Fruit fly (Drosophila melanogaster): ENCODE results near the gene Ncc69.

The Ncc69 gene

DNA sequence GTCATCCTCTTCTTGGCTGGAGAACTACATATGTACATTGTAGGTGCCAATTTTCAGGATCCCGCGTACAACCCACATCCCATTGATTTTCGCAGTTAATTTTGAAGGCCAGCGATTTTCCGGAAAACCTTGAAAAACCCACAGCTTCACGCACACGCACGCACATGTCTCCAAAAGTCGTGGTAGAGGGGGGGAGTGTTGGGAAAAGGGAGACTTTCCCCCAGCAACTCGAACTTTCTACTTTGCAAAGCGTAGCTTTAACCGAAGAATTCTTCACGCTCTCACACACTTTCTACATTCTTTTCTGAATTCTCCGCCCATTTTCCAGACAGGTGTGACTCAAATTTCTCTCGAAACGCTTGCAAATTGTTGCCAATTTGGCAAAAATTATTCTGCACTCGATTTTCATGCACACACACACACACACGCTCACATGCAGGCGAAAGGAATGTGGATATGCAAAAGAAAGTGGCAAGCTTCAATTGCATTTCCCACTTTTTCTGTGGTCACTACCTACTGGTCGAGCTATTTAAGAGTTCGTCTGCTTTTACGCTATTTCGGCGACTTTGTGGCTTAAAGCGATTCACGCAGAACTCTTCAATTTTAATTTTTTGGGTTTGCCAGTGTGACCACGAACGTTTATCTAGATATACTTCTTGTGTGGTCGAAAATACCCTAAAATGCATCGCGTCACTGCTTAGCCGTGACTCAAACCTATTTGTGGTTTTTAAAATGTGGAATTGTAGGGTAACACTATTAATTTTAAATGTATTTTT lies 23.1 kb upstream of the Ncc69 start, which contains the start of gene SCaMC (continued):
- TF ChIP-seq CG31388 (GFP tag; optimal IDR thresholded peaks at IDR 0.05) (no peak), CG11504 (tag; optimal IDR thresholded peaks at IDR 0.05) (no peak), E2f1 (GFP tag; IDR thresholded peaks at IDR 0.05) (no peak), pros (GFP tag; optimal IDR thresholded peaks at IDR 0.05) (no peak), NFAT (GFP tag; IDR thresholded peaks at IDR 0.05) (no peak), sim (GFP tag; IDR thresholded peaks at IDR 0.05) (no peak), twi (tag; optimal IDR thresholded peaks at IDR 0.05) (no peak), crol (GFP tag; IDR thresholded peaks at IDR 0.05) (peak; percentile 62), CG13287 (GFP tag; IDR thresholded peaks at IDR 0.05; ENCODE audit: partially characterized antibody) (peak; percentile 52), Fer1 (GFP tag; optimal IDR thresholded peaks at IDR 0.05) (no peak), crc (GFP tag; optimal IDR thresholded peaks at IDR 0.05) (no peak), CG8290 (GFP tag; optimal IDR thresholded peaks at IDR 0.05) (peak; percentile 34), CG8290 (tag; optimal IDR thresholded peaks at IDR 0.05) (no peak), sens-2 (GFP tag; IDR thresholded peaks at IDR 0.05) (no peak), slbo (GFP tag; IDR thresholded peaks at IDR 0.05) (no peak), CG12155 (GFP tag; optimal IDR thresholded peaks at IDR 0.05) (peak; percentile 15), amos (GFP tag; IDR thresholded peaks at IDR 0.05; ENCODE audit: partially characterized antibody) (peak; percentile 24; the same call in 1 of the 2 replicates), Sin3A (optimal IDR thresholded peaks at IDR 0.05) (peak; percentile 20), pan (optimal IDR thresholded peaks at IDR 0.05) (no peak), pan (GFP tag; optimal IDR thresholded peaks at IDR 0.05 in 1 of 2, IDR thresholded peaks at IDR 0.05 in 1 of 2) (no peak), CG1832 (GFP tag; optimal IDR thresholded peaks at IDR 0.05) (no peak), phol (tag; optimal IDR thresholded peaks at IDR 0.05) (peak; percentile 51), esg (GFP tag; conservative IDR thresholded peaks at IDR 0.05) (no peak), Mad (GFP tag; optimal IDR thresholded peaks at IDR 0.05) (no peak), CG14441 (GFP tag; IDR thresholded peaks at IDR 0.05) (no peak), CG15479 (GFP tag; optimal IDR thresholded peaks at IDR 0.05) (no peak), CG3281 (GFP tag; optimal IDR thresholded peaks at IDR 0.05) (no peak), trh (GFP tag; optimal IDR thresholded peaks at IDR 0.05) (no peak), gcm (GFP tag; optimal IDR thresholded peaks at IDR 0.05) (peak; percentile 24), pho (GFP tag; optimal IDR thresholded peaks at IDR 0.05) (no peak), Fer2 (tag; optimal IDR thresholded peaks at IDR 0.05) (no peak), ab (GFP tag; optimal IDR thresholded peaks at IDR 0.05) (no peak), HmgD (GFP tag; optimal IDR thresholded peaks at IDR 0.05) (peak; percentile 20), CG31365 (tag; optimal IDR thresholded peaks at IDR 0.05) (no peak), HLH3B (GFP tag; IDR thresholded peaks at IDR 0.05) (no peak), zen2 (GFP tag; IDR thresholded peaks at IDR 0.05; ENCODE audit: partially characterized antibody) (no peak), CG10979 (tag; optimal IDR thresholded peaks at IDR 0.05) (no peak), sna (GFP tag; IDR thresholded peaks at IDR 0.05; ENCODE audit: partially characterized antibody) (no peak), vfl (GFP tag; optimal IDR thresholded peaks at IDR 0.05) (no peak), jigr1 (GFP tag; IDR thresholded peaks at IDR 0.05) (no peak), CG10321 (GFP tag; IDR thresholded peaks at IDR 0.05) (no peak), ERR (GFP tag; optimal IDR thresholded peaks at IDR 0.05) (no peak), Ravus (GFP tag; IDR thresholded peaks at IDR 0.05) (no peak), CG10274 (GFP tag; optimal IDR thresholded peaks at IDR 0.05) (no peak), h (optimal IDR thresholded peaks at IDR 0.05) (no peak), CG7745 (tag; optimal IDR thresholded peaks at IDR 0.05) (no peak), CG11560 (tag; IDR thresholded peaks at IDR 0.05) (no peak), vvl (GFP tag; IDR thresholded peaks at IDR 0.05) (peak; percentile 25; the same call in 1 of the 2 replicates), CG10565 (GFP tag; optimal IDR thresholded peaks at IDR 0.05) (no peak), H15 (GFP tag; IDR thresholded peaks at IDR 0.05) (no peak), CG10543 (GFP tag; optimal IDR thresholded peaks at IDR 0.05) (no peak), Abd-B (GFP tag; optimal IDR thresholded peaks at IDR 0.05) (peak; percentile 30)

Data from whole organism, embryonic.